Worm (Caenorhabditis elegans) whole organism, L3 larva: Measurements from ENCODE around the gene srg-50.

Experiments used
- R02D3.7 ChIP-seq: fragments of 150-350 bp; optimal IDR thresholded peaks from 2 replicates; lab custom pipeline; 2014; ENCODE audit warnings: missing biosample characterization, missing genetic modification characterization
- ZK546.5 ChIP-seq: sonication (generic microtip); optimal IDR thresholded peaks from 2 replicates; lab custom pipeline; 2017; ENCODE audit warnings: missing biosample characterization, missing genetic modification characterization
- aly-2 ChIP-seq: fragments of 150-350 bp; optimal IDR thresholded peaks from 2 replicates; lab custom pipeline; 2014; ENCODE audit warnings: missing biosample characterization, missing genetic modification characterization
- ama-1 ChIP-seq: fragments of 150-350 bp; optimal IDR thresholded peaks from 2 replicates; lab custom pipeline; 2018
- ceh-16 ChIP-seq: sonication (generic microtip); optimal IDR thresholded peaks from 2 replicates; lab custom pipeline; 2017; ENCODE audit warnings: missing biosample characterization, missing genetic modification characterization
- ceh-28 ChIP-seq: fragments of 150-350 bp; optimal IDR thresholded peaks from 2 replicates; lab custom pipeline; 2014; ENCODE audit warnings: missing biosample characterization, missing genetic modification reagents, missing genetic modification characterization
- ceh-82 ChIP-seq: fragments of 150-350 bp; optimal IDR thresholded peaks from 2 replicates; lab custom pipeline; 2014; ENCODE audit warnings: missing biosample characterization, missing genetic modification characterization
- egl-27 ChIP-seq: sonication (generic microtip); optimal IDR thresholded peaks from 4 replicates; lab custom pipeline; 2017; ENCODE audit warnings: missing biosample characterization, missing genetic modification reagents, missing genetic modification characterization
- egl-5 ChIP-seq: fragments of 150-350 bp; optimal IDR thresholded peaks from 2 replicates; lab custom pipeline; 2017; ENCODE audit warnings: missing biosample characterization, missing genetic modification reagents, missing genetic modification characterization, inconsistent platforms
- elt-2 ChIP-seq: sonication (generic microtip); optimal IDR thresholded peaks from 2 replicates; lab custom pipeline; 2016; ENCODE audit warnings: missing genetic modification reagents, mild to moderate bottlenecking, missing genetic modification characterization, missing compliant biosample characterization
- fkh-10 ChIP-seq: sonication (generic microtip); optimal IDR thresholded peaks from 2 replicates; lab custom pipeline; 2017; ENCODE audit warnings: missing biosample characterization, missing genetic modification reagents, missing genetic modification characterization
- fkh-2 ChIP-seq: fragments of 150-350 bp; optimal IDR thresholded peaks from 2 replicates; lab custom pipeline; 2014; ENCODE audit warnings: missing biosample characterization, missing genetic modification reagents, missing genetic modification characterization
- fos-1 ChIP-seq: fragments of 150-350 bp; optimal IDR thresholded peaks from 2 replicates; lab custom pipeline; 2014; ENCODE audit warnings: missing biosample characterization, missing genetic modification characterization
- jun-1 ChIP-seq: fragments of 150-350 bp; optimal IDR thresholded peaks from 2 replicates; lab custom pipeline; 2014; ENCODE audit warnings: missing biosample characterization, missing genetic modification reagents, missing genetic modification characterization
- lin-15B ChIP-seq: fragments of 150-350 bp; optimal IDR thresholded peaks from 2 replicates; lab custom pipeline; 2014; ENCODE audit warnings: missing biosample characterization, missing genetic modification characterization
- lin-39 ChIP-seq: fragments of 150-350 bp; optimal IDR thresholded peaks from 2 replicates; lab custom pipeline; 2018; ENCODE audit warnings: missing biosample characterization, missing genetic modification reagents, missing genetic modification characterization
- lsy-12 ChIP-seq: sonication (generic microtip); optimal IDR thresholded peaks from 2 replicates; lab custom pipeline; 2016; ENCODE audit warnings: mild to moderate bottlenecking, missing genetic modification characterization, missing compliant biosample characterization
- mdl-1 ChIP-seq: fragments of 150-350 bp; optimal IDR thresholded peaks from 2 replicates; lab custom pipeline; 2014; ENCODE audit warnings: missing biosample characterization, missing genetic modification characterization
- mml-1 ChIP-seq: fragments of 150-350 bp; sonication (generic microtip); optimal IDR thresholded peaks from 3 replicates; lab custom pipeline; 2014; ENCODE audit warnings: missing biosample characterization, missing genetic modification characterization
- nhr-12 ChIP-seq: fragments of 150-350 bp; optimal IDR thresholded peaks from 2 replicates; lab custom pipeline; 2014; ENCODE audit warnings: missing biosample characterization, missing genetic modification characterization
- nhr-23 ChIP-seq: fragments of 150-350 bp; optimal IDR thresholded peaks from 2 replicates; lab custom pipeline; 2014; ENCODE audit warnings: missing biosample characterization, missing genetic modification reagents, missing genetic modification characterization
- nhr-25 ChIP-seq: sonication (generic microtip); optimal IDR thresholded peaks from 2 replicates; lab custom pipeline; 2017; ENCODE audit warnings: missing biosample characterization, missing genetic modification characterization
- nhr-28 ChIP-seq: fragments of 150-350 bp; optimal IDR thresholded peaks from 2 replicates; lab custom pipeline; 2014; ENCODE audit warnings: missing biosample characterization, missing genetic modification characterization
- nhr-43 ChIP-seq: sonication (generic microtip); optimal IDR thresholded peaks from 2 replicates; lab custom pipeline; 2016; ENCODE audit warnings: mild to moderate bottlenecking, missing genetic modification characterization, missing compliant biosample characterization; ENCODE audit not compliant: poor library complexity, severe bottlenecking
- nhr-67 ChIP-seq: fragments of 150-350 bp; optimal IDR thresholded peaks from 2 replicates; lab custom pipeline; 2014; ENCODE audit warnings: missing biosample characterization, missing genetic modification characterization
- nhr-77 ChIP-seq: fragments of 150-350 bp; optimal IDR thresholded peaks from 2 replicates; lab custom pipeline; 2014; ENCODE audit warnings: missing biosample characterization, missing genetic modification characterization
- pha-4 ChIP-seq: fragments of 150-350 bp; optimal IDR thresholded peaks from 2 replicates; lab custom pipeline; 2014; ENCODE audit warnings: missing biosample characterization, missing genetic modification reagents, missing genetic modification characterization
- sea-2 ChIP-seq: fragments of 150-350 bp; sonication (generic microtip); optimal IDR thresholded peaks from 4 replicates; lab custom pipeline; 2014; ENCODE audit warnings: missing biosample characterization, missing genetic modification reagents, missing genetic modification characterization
- skn-1 ChIP-seq: fragments of 150-350 bp; optimal IDR thresholded peaks from 2 replicates; lab custom pipeline; 2014; ENCODE audit warnings: missing biosample characterization, missing genetic modification characterization
- tbx-2 ChIP-seq: sonication (generic microtip); optimal IDR thresholded peaks from 2 replicates; lab custom pipeline; 2016; ENCODE audit warnings: mild to moderate bottlenecking, missing genetic modification characterization, missing compliant biosample characterization
- unc-39 ChIP-seq: sonication (generic microtip); optimal IDR thresholded peaks from 4 replicates; lab custom pipeline; 2017; ENCODE audit warnings: missing biosample characterization, missing genetic modification characterization
- unc-62 ChIP-seq: fragments of 150-350 bp; sonication (generic microtip); optimal IDR thresholded peaks from 4 replicates; lab custom pipeline; 2014; ENCODE audit warnings: missing biosample characterization, missing genetic modification reagents, missing genetic modification characterization
- zag-1 ChIP-seq: fragments of 150-350 bp; optimal IDR thresholded peaks from 2 replicates; lab custom pipeline; 2014; ENCODE audit warnings: missing biosample characterization, missing genetic modification characterization
- ztf-4 ChIP-seq: fragments of 150-350 bp; optimal IDR thresholded peaks from 2 replicates; lab custom pipeline; 2014; ENCODE audit warnings: missing biosample characterization, missing genetic modification characterization

Gene srg-50

DNA sequence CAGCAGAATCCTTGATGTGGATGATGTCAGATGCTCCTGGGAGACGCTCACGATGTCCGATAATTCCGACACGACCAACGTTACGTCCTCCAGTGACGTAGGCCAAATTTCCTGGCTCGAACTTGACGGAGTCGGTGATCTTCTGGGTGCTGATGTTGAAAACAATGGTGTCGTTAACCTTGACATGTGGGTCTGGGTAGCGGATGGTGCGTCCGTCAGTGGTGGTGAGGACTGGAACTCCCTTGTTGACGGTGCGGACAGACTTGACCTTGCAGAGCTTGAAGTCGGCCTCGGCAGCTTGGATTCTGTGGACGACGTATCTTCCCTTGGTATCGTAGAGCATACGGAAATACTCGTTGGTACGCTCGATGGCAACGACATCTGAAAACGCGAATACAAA, 9.0 kb upstream of the srg-50 start:
- TF ChIP-seq nhr-28 (tag; lab: Kevin White, UChicago) = no peak
- TF ChIP-seq, all 47 proteins: peak for 0

DNA sequence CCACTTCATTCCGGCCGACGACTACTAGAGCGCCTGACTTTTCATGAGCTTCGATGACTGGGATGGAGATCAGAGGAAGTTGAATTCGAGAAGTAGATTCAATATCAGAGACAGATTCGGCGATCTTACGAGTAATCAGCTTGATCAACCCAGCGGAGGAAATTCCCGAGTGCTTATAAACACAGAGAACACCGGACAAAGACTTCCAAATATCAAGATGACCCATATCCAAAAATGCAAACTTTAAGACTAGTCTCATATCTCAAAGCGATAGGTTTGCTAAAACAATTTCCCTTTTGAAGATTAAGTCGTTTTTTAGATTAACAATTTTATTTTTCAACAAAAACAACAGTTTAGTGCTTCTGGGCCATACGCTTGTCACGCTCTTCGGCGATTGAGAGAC, 8.4 kb upstream of the srg-50 start, which contains the start of gene Y43B11AR.3:
Y43B11AR.3 (minus strand) TSS at position 335 of the 403 bp plus-strand sequence.
- peak; percentile 12 for TF ChIP-seq ama-1 (lab: Kevin White, UChicago)
- no peak for TF ChIP-seq ceh-82
- no peak for TF ChIP-seq unc-62
- peak; percentile 25 for TF ChIP-seq elt-2 (tag; lab: Kevin White, UChicago)
- TF ChIP-seq zag-1 (tag; lab: Kevin White, UChicago) = no peak
- TF ChIP-seq nhr-67 (tag; lab: Kevin White, UChicago) = no peak
- TF ChIP-seq nhr-12 (tag; lab: Kevin White, UChicago) = peak; percentile 19
- TF ChIP-seq nhr-25 (tag; lab: Kevin White, UChicago) = peak; percentile 10
- no peak for TF ChIP-seq ceh-16 (tag; lab: Kevin White, UChicago)
- TF ChIP-seq, all 47 proteins: peak for 4

DNA sequence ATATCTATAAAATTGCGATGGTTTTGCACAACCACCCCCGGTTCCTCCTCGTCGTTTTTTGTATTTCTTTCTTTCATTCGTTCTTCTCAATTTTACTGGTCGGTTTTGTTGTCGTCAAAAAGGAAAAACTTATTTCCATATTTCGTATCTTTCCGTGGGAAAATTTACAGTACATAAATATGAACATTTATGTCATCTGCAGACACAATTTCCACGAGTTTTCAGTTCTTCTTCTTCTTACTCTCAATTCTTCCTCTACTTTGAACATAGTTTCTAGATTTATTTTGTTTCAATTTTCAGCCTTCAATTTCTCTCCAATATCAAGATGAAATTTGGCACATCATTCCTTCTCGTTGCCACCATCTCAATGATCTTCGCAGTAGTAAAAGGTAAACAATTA, 6.3 kb upstream of the srg-50 start, which contains the start of gene Y43B11AR.1:
Y43B11AR.1 (plus strand) TSS at position 301 of the 400 bp plus-strand sequence.
- TF ChIP-seq jun-1 (tag; lab: Kevin White, UChicago) = no peak
- TF ChIP-seq, all 47 proteins: peak for 0

DNA sequence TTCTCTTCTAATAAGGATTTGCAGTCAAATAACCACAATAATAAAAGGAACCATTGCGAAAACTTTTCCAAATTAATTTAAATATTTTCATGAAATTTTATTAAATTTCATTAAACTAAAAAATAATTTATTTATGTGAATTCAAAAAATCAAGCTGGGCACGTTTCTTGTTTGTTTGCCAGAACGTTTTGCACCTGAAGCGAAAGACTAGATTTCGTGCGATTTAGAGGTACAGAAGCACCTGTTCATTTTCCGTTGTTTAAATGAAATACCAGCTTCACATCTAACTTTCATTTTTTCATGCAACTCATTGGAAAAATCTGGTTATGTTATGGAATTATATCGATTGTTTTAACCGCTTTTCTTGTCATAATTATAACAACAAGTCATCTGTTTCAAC, 2.9 kb downstream of the srg-50 start, which contains the start of gene srg-48:
srg-48 (plus strand) TSS at position 301 of the 400 bp plus-strand sequence.
- TF ChIP-seq sea-2 (GFP tag; lab: Kevin White, UChicago) = no peak
- no peak for TF ChIP-seq ZK546.5 (tag; lab: Kevin White, UChicago)
- no peak for TF ChIP-seq fos-1 (tag; lab: Kevin White, UChicago)
- TF ChIP-seq egl-5 (tag; lab: Kevin White, UChicago) = no peak
- no peak for TF ChIP-seq aly-2 (tag; lab: Kevin White, UChicago)
- TF ChIP-seq ceh-82 = no peak
- TF ChIP-seq nhr-23 (tag; lab: Kevin White, UChicago) = no peak
- TF ChIP-seq fkh-2 (tag; lab: Kevin White, UChicago) = no peak
- TF ChIP-seq nhr-43 (tag; lab: Kevin White, UChicago) = no peak
- TF ChIP-seq unc-39 (tag; lab: Kevin White, UChicago) = no peak
- no peak for TF ChIP-seq pha-4 (tag; lab: Kevin White, UChicago)
- TF ChIP-seq ztf-4 = no peak
- TF ChIP-seq jun-1 (tag; lab: Kevin White, UChicago) = no peak
- TF ChIP-seq lsy-12 (tag; lab: Kevin White, UChicago) = no peak
- TF ChIP-seq nhr-67 (tag; lab: Kevin White, UChicago) = no peak
- TF ChIP-seq tbx-2 (tag; lab: Kevin White, UChicago) = no peak

DNA sequence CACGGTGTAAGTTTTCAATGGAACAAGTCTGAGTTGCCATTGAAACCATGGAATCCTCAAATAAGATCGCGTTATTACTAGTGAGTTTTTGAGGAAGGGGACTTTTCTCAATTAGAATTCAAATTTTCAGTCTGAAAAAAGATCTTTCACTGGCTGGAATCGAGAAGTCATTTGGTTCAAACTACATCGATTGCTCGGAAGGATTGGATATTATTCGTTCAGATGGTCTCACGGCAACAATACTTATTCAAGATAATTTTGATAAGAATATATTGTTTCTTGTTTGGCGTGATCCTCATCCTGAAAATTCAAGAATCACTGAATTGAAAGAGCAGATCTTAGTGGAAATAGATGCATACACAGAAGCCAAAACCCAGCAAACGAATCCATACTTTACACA, 7.5 kb downstream of the srg-50 start:
- TF ChIP-seq fkh-2 (tag; lab: Kevin White, UChicago) = no peak
- TF ChIP-seq lin-15B (tag; lab: Kevin White, UChicago) = no peak
- TF ChIP-seq ceh-82 = no peak
- TF ChIP-seq, all 47 proteins: peak for 0

DNA sequence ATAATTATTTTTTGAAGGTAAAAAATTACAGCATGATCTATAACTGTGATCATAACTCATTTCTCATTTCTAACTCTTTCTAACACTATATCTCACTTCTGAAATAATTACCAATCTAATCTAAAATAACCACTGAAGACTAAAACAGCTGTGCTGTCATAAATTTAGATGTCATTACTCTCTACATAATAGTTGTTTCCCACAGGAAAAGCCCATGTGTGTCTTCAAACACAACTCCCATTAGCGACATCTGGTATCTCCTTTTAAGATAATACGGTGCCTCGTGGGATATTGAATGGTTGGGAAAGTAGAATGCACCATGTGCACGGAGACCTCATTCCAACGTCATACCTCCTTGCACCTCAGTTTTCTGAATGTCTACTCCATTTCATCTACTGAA, 9.9 kb downstream of the srg-50 start, which contains the start of gene Y43B11AL.1:
Y43B11AL.1 (plus strand) TSS at position 301 of the 400 bp plus-strand sequence.
- no peak for TF ChIP-seq fkh-10 (GFP tag; lab: Kevin White, UChicago)
- TF ChIP-seq skn-1 = no peak
- TF ChIP-seq nhr-23 (tag; lab: Kevin White, UChicago) = no peak
- no peak for TF ChIP-seq mml-1 (tag; lab: Kevin White, UChicago)
- no peak for TF ChIP-seq R02D3.7 (tag; lab: Kevin White, UChicago)
- no peak for TF ChIP-seq ceh-82
- no peak for TF ChIP-seq nhr-67 (tag; lab: Kevin White, UChicago)
- no peak for TF ChIP-seq nhr-77
- TF ChIP-seq ama-1 (lab: Kevin White, UChicago) = no peak

DNA sequence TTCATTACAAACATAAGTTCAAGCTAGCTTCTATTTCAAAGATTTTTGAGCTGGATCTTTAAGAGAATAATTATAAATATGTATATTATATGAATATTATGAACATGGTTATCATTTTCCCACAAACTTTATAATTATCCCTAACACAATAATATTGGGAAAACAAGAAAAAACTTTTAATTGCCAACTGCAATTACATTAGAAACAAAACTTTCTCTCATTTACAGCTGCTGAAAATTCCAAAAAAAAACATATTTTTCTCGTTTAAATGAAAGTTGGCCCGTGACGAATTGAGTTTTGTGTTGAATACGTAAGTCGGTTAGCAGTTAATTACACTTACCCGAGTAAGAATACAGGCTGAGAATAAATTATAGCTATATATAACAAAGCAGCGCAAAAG, 12.3 kb downstream of the srg-50 start:
- TF ChIP-seq nhr-77 (no peak), lin-39 (no peak), sea-2 (GFP tag; lab: Kevin White, UChicago) (no peak), tbx-2 (tag; lab: Kevin White, UChicago) (no peak), egl-27 (tag; lab: Kevin White, UChicago) (no peak), ceh-28 (no peak), mdl-1 (no peak)
